Worm (Caenorhabditis elegans) whole organism, early embryonic: ENCODE measurements around the gene F53A10.2.
A peak's percentile ranks its signal among the peaks of the same experiment; 100 is the strongest.

Source experiments
- ama-1 ChIP-seq: fragments of 150-350 bp; optimal IDR thresholded peaks from 2 replicates; lab custom pipeline; 2014
- ets-7 ChIP-seq: sonication (generic microtip); optimal IDR thresholded peaks from 2 replicates; lab custom pipeline; 2016; ENCODE audit warnings: missing genotype, missing genetic modification characterization, missing compliant biosample characterization
- pes-1 ChIP-seq: fragments of 200-800 bp; sonication (Bioruptor generic); IDR thresholded peaks from 2 replicates; pipeline ENCODE4 v1.3.6; 2022; ENCODE audit warnings: missing genetic modification reagents, missing genetic modification characterization, missing compliant biosample characterization
- scrt-1 ChIP-seq: fragments of 200-800 bp; sonication (Bioruptor generic); IDR thresholded peaks from 2 replicates; pipeline ENCODE4 v1.3.6; 2022; ENCODE audit warnings: missing genetic modification characterization, missing compliant biosample characterization

DNA sequence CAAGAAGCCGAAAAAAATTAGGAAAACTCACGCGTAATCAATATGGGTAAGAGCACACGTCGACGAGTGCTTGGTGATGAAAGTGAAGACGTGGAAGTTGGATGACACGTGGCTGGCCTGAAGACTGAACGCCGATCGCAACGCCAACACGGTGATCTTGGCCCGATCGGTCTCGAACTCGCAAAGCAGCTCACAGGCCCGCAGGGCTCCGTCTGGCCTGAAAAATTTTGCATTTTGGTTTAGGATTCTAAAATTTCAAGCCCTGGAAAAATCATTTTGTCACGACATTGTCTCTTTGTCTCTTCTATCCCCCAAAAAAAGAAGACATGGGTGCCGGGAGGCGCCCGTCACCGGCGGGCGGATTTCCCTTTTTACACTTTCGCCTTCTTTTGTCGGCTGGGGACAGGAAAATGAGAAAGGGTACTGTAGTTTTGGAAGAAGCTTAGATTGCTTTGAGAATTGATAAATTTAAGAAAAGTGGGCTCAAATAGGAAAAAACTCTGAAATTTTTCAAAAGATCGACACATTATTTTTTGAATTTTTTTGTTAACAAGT is 44.1 kb downstream of the F53A10.2 start:
- TF ChIP-seq ama-1 (no peak), scrt-1 (GFP tag; lab: Robert Waterston, UW) (0 out of 2 replicates have a peak, but pooled peaks have one; percentile 24), pes-1 (GFP tag; lab: Robert Waterston, UW) (peak; percentile 17; the same call in 1 of the 2 replicates), ets-7 (tag; lab: Kevin White, UChicago) (no peak)
